Fruit fly (Drosophila melanogaster): Measurements from ENCODE around the gene CG34447.

DNA sequence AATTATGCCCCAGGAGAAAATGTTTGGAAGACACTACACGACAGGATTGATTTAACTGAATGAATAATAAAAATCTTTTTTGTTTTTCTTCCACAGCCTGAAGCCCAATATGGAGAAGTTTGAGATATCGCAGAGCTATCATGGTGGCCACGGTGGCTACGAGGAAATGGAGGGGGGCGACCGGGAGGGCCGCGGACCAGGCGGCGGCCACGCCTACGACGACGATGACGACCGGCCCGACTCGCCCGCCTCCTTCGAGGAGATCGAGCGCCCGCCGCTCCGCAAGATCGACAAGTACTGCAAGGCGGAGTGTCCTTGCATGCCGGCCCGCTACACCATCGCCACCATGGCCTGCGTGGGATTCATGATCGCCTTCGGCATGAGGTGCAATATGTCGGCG is 15.2 kb downstream of the CG34447 start:
- TF ChIP-seq ttk (optimal IDR thresholded peaks at IDR 0.05): no peak
- TF ChIP-seq insv (optimal IDR thresholded peaks at IDR 0.05): no peak

Measured in Kc167 (cell line).